Fruit fly (Drosophila melanogaster) whole organism, adult: ENCODE data around the gene msps.

Experiments
- CG12768 ChIP-seq: fragments of 200-800 bp; sonication (Bioruptor generic); optimal IDR thresholded peaks from 2 replicates; lab custom pipeline; 2017; ENCODE audit warnings: missing biosample characterization, missing genetic modification characterization, mild to moderate bottlenecking, moderate library complexity, missing genetic modification reagents
- CG7045 ChIP-seq: fragments of 200-800 bp; sonication (Bioruptor generic); optimal IDR thresholded peaks from 2 replicates; lab custom pipeline; 2017; ENCODE audit warnings: missing biosample characterization, mild to moderate bottlenecking, missing genetic modification characterization
- Clk ChIP-seq: fragments of 200-800 bp; sonication (Bioruptor generic); optimal IDR thresholded peaks from 2 replicates; lab custom pipeline; 2017; ENCODE audit warnings: missing biosample characterization, missing genetic modification characterization
- Mnt ChIP-seq: fragments of 200-800 bp; sonication (Bioruptor generic); optimal IDR thresholded peaks from 2 replicates; lab custom pipeline; 2016; ENCODE audit warnings: missing biosample characterization, mild to moderate bottlenecking, missing genetic modification characterization
- kay ChIP-seq: fragments of 200-800 bp; sonication (Bioruptor generic); peaks from one replicate; lab custom pipeline; 2016; ENCODE audit warnings: missing biosample characterization, missing genetic modification characterization, borderline replicate concordance
- ovo ChIP-seq: fragments of 200-800 bp; sonication (Bioruptor generic); optimal IDR thresholded peaks from 2 replicates; lab custom pipeline; 2016; ENCODE audit warnings: missing biosample characterization, missing genetic modification characterization
- pad ChIP-seq: fragments of 200-800 bp; sonication (Bioruptor generic); optimal IDR thresholded peaks from 3 replicates; lab custom pipeline; 2017; ENCODE audit warnings: missing biosample characterization, missing genetic modification characterization, mild to moderate bottlenecking, moderate library complexity, missing genetic modification reagents
- toe ChIP-seq: fragments of 200-800 bp; sonication (Bioruptor generic); optimal IDR thresholded peaks from 2 replicates; lab custom pipeline; 2016; ENCODE audit warnings: missing biosample characterization, missing genetic modification characterization

DNA sequence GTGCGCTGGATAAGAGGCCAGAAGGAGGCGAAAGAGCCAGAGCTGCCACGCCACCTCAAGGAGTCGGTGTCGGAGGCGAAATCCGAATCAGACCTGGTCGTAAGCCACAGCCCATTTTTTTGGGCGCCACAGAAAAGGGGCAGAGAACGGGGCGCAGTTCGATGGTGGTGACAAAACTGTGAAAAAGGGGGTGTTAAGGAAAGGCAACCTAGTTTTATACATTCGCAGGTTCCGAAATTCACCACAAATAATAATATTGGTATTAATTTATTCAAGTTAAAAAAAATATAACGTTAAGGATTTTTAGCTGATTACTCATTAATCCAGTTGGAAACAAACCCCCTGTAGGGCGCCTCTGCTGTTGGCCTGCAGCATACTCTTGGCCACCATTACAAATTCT lies 27.0 kb upstream of the msps start:
- no peak for TF ChIP-seq Clk
- no peak for TF ChIP-seq kay (GFP tag; lab: Kevin White, UChicago)
- TF ChIP-seq ovo (GFP tag; lab: Kevin White, UChicago), result no peak
- no peak for TF ChIP-seq Mnt (GFP tag; lab: Kevin White, UChicago)
- no peak for TF ChIP-seq CG7045 (GFP tag; lab: Kevin White, UChicago)
- no peak for TF ChIP-seq CG12768 (GFP tag; lab: Kevin White, UChicago)
- no peak for TF ChIP-seq pad (GFP tag; lab: Kevin White, UChicago)
- no peak for TF ChIP-seq toe (GFP tag; lab: Kevin White, UChicago)
